Worm (Caenorhabditis elegans): ENCODE measurements around the gene Y66D12A.6.

DNA sequence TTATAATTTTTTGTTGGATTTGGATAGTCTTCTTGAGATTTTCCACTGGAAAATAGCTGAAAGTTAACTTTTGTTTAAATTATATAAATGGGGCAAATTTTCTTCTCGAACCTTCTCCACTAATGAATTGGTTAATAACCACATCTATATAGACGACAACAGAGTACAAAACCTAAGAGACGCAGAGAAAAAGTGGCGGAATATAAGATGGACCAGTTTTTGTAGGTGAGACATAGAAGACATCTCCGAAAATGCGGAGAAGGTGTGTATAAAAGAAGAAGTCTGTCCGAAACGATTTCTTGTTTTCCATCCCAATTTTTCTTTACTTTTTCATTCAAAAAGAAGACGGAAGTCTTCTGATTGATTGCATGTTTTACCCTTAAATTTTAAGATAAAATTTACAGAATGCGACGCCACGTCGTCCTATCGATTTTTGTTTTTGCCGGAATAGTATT is 43.7 kb upstream of the Y66D12A.6 start, which contains the start of gene gly-8:
- TF ChIP-seq dao-5 (tag; optimal IDR thresholded peaks at IDR 0.05) (no peak), him-1 (tag; optimal IDR thresholded peaks at IDR 0.05) (no peak), W03F9.2 (tag; optimal IDR thresholded peaks at IDR 0.05) (no peak)

Measured in whole organism, L4/young adult.